Fruit fly (Drosophila melanogaster) whole organism, embryonic: ENCODE measurements around the gene CG32195.
A peak's percentile ranks its signal among the peaks of the same experiment; 100 is the strongest.

Experiments
- CG1024 ChIP-seq: fragments of 200-800 bp; sonication (Bioruptor generic); IDR thresholded peaks from 2 replicates; pipeline ENCODE4 v1.3.6; 2022; ENCODE audit warnings: missing biosample characterization, missing genetic modification characterization
- CG11093 ChIP-seq: fragments of 200-800 bp; sonication (Bioruptor generic); IDR thresholded peaks from 3 replicates; pipeline ENCODE4 v1.3.6; 2022; ENCODE audit warnings: missing biosample characterization, missing genetic modification characterization
- CG11723 ChIP-seq: fragments of 200-800 bp; sonication (Bioruptor generic); optimal IDR thresholded peaks from 2 replicates; lab custom pipeline; 2017; ENCODE audit warnings: missing biosample characterization, mild to moderate bottlenecking, missing genetic modification characterization
- CG13624 ChIP-seq: fragments of 200-800 bp; sonication (Bioruptor generic); optimal IDR thresholded peaks from 2 replicates; lab custom pipeline; 2016; ENCODE audit warnings: missing biosample characterization, missing genetic modification characterization
- CG1529 ChIP-seq: fragments of 200-800 bp; sonication (Bioruptor generic); optimal IDR thresholded peaks from 3 replicates; lab custom pipeline; 2018; ENCODE audit warnings: missing biosample characterization, missing genetic modification characterization
- CG1602 ChIP-seq: fragments of 200-800 bp; sonication (Bioruptor generic); optimal IDR thresholded peaks from 3 replicates; lab custom pipeline; 2016; ENCODE audit warnings: missing biosample characterization, missing genetic modification characterization
- CG16815 ChIP-seq: fragments of 200-800 bp; sonication (Bioruptor generic); optimal IDR thresholded peaks from 3 replicates; lab custom pipeline; 2017; ENCODE audit warnings: missing biosample characterization, mild to moderate bottlenecking, missing genetic modification characterization
- CG17186 ChIP-seq: fragments of 200-800 bp; sonication (Bioruptor generic); optimal IDR thresholded peaks from 3 replicates; lab custom pipeline; 2017; ENCODE audit warnings: missing biosample characterization, missing genetic modification reagents, missing genetic modification characterization
- CG1792 ChIP-seq: fragments of 200-800 bp; sonication (Bioruptor generic); optimal IDR thresholded peaks from 2 replicates; lab custom pipeline; 2016; ENCODE audit warnings: missing biosample characterization, missing genetic modification characterization
- CG1832 ChIP-seq: fragments of 200-800 bp; sonication (Bioruptor generic); optimal IDR thresholded peaks from 2 replicates; lab custom pipeline; 2017; ENCODE audit warnings: missing biosample characterization, mild to moderate bottlenecking, missing genetic modification characterization, inconsistent platforms
- CG18619 ChIP-seq: fragments of 200-800 bp; sonication (Bioruptor generic); optimal IDR thresholded peaks from 3 replicates; lab custom pipeline; 2017; ENCODE audit warnings: missing biosample characterization, mild to moderate bottlenecking, missing genetic modification characterization
- CG2202 ChIP-seq: fragments of 200-800 bp; sonication (Bioruptor generic); optimal IDR thresholded peaks from 2 replicates; lab custom pipeline; 2018; ENCODE audit warnings: missing biosample characterization, mild to moderate bottlenecking, missing genetic modification characterization
- CG2889 ChIP-seq: fragments of 200-800 bp; sonication (Bioruptor generic); IDR thresholded peaks from 3 replicates; pipeline ENCODE4 v1.3.6; 2022; ENCODE audit warnings: missing biosample characterization, missing genetic modification characterization
- CG3281 ChIP-seq: fragments of 200-800 bp; sonication (Bioruptor generic); optimal IDR thresholded peaks from 3 replicates; lab custom pipeline; 2017; ENCODE audit warnings: missing biosample characterization, mild to moderate bottlenecking, missing genetic modification characterization
- CG3995 ChIP-seq: fragments of 200-800 bp; sonication (Bioruptor generic); optimal IDR thresholded peaks from 3 replicates; lab custom pipeline; 2016; ENCODE audit warnings: missing biosample characterization, missing genetic modification characterization
- CG4360 ChIP-seq: fragments of 200-800 bp; sonication (Bioruptor generic); IDR thresholded peaks from 2 replicates; pipeline ENCODE4 v1.3.6; 2022; ENCODE audit warnings: missing biosample characterization, missing genetic modification characterization
- CG7556 ChIP-seq: fragments of 200-800 bp; sonication (Bioruptor generic); optimal IDR thresholded peaks from 2 replicates; lab custom pipeline; 2017; ENCODE audit warnings: missing biosample characterization, mild to moderate bottlenecking, missing genetic modification characterization
- CG8359 ChIP-seq: fragments of 200-800 bp; sonication (Bioruptor generic); optimal IDR thresholded peaks from 2 replicates; lab custom pipeline; 2017; ENCODE audit warnings: missing biosample characterization, mild to moderate bottlenecking, missing genetic modification characterization, borderline replicate concordance
- CG9817 ChIP-seq: fragments of 200-800 bp; sonication (Bioruptor generic); optimal IDR thresholded peaks from 2 replicates; lab custom pipeline; 2018; ENCODE audit warnings: missing biosample characterization, mild to moderate bottlenecking, missing genetic modification characterization, moderate library complexity
- HmgD ChIP-seq: fragments of 200-800 bp; sonication (Bioruptor generic); optimal IDR thresholded peaks from 3 replicates; lab custom pipeline; 2016; ENCODE audit warnings: missing biosample characterization, missing genetic modification characterization
- Lim3 ChIP-seq: fragments of 200-800 bp; sonication (Bioruptor generic); IDR thresholded peaks from 2 replicates; pipeline ENCODE4 v1.3.6; 2022; ENCODE audit warnings: missing biosample characterization, missing genetic modification characterization
- MTF-1 ChIP-seq: fragments of 200-800 bp; sonication (Bioruptor generic); optimal IDR thresholded peaks from 2 replicates; lab custom pipeline; 2018; ENCODE audit warnings: missing biosample characterization, mild to moderate bottlenecking, missing genetic modification characterization, borderline replicate concordance
- Nf-YB ChIP-seq: fragments of 200-800 bp; sonication (Bioruptor generic); optimal IDR thresholded peaks from 3 replicates; lab custom pipeline; 2019; ENCODE audit warnings: missing biosample characterization, mild to moderate bottlenecking, missing genetic modification characterization, moderate library complexity
- Opbp ChIP-seq: fragments of 200-800 bp; sonication (Bioruptor generic); IDR thresholded peaks from 3 replicates; pipeline ENCODE4 v1.3.6; 2022; ENCODE audit warnings: missing biosample characterization, missing genetic modification characterization; ENCODE audit not compliant: partially characterized antibody
- Vsx1 ChIP-seq: fragments of 200-800 bp; sonication (Bioruptor generic); optimal IDR thresholded peaks from 2 replicates; lab custom pipeline; 2017; ENCODE audit warnings: missing biosample characterization, mild to moderate bottlenecking, missing genetic modification characterization, missing genetic modification reagents
- ab ChIP-seq: fragments of 200-800 bp; sonication (Bioruptor generic); optimal IDR thresholded peaks from 2 replicates; lab custom pipeline; 2016; ENCODE audit warnings: missing biosample characterization, missing genetic modification characterization
- ara ChIP-seq: fragments of 200-800 bp; sonication (Bioruptor generic); IDR thresholded peaks from 2 replicates; pipeline ENCODE4 v1.3.6; 2022; ENCODE audit warnings: missing biosample characterization, missing genetic modification characterization
- crol ChIP-seq: fragments of 200-800 bp; sonication (Bioruptor generic); IDR thresholded peaks from 2 replicates; pipeline ENCODE4 v1.3.6; 2022; ENCODE audit warnings: missing biosample characterization, missing genetic modification characterization
- da ChIP-seq: fragments of 200-800 bp; sonication (Bioruptor generic); optimal IDR thresholded peaks from 2 replicates; lab custom pipeline; 2016; ENCODE audit warnings: missing biosample characterization, missing genetic modification characterization
- dati ChIP-seq: fragments of 200-800 bp; sonication (Bioruptor generic); IDR thresholded peaks from 2 replicates; pipeline ENCODE4 v1.3.6; 2022; ENCODE audit warnings: missing biosample characterization, missing genetic modification characterization
- dmrt99B ChIP-seq: fragments of 200-800 bp; sonication (Bioruptor generic); optimal IDR thresholded peaks from 2 replicates; lab custom pipeline; 2018; ENCODE audit warnings: missing biosample characterization, mild to moderate bottlenecking, missing genetic modification characterization, moderate library complexity
- esg ChIP-seq: fragments of 200-800 bp; sonication (Bioruptor generic); conservative IDR thresholded peaks from 2 replicates; pipeline ENCODE4 v1.3.6; 2022; ENCODE audit warnings: missing biosample characterization, missing genetic modification characterization
- eve ChIP-seq, 2 experiments: fragments of >200 bp; optimal IDR thresholded peaks; 2 replicates each; lab custom pipeline; 2017; ENCODE audit warnings: missing biosample characterization in 2 of 2, missing genetic modification characterization in 2 of 2
- kni ChIP-seq: fragments of 200-800 bp; sonication (Bioruptor generic); optimal IDR thresholded peaks from 3 replicates; lab custom pipeline; 2017; ENCODE audit warnings: mild to moderate bottlenecking, missing biosample characterization, missing genetic modification reagents, missing genetic modification characterization
- maf-S ChIP-seq: fragments of 200-800 bp; sonication (Bioruptor generic); optimal IDR thresholded peaks from 2 replicates; lab custom pipeline; 2016; ENCODE audit warnings: missing biosample characterization, missing genetic modification characterization
- p53 ChIP-seq: fragments of 200-800 bp; sonication (Bioruptor generic); optimal IDR thresholded peaks from 2 replicates; lab custom pipeline; 2016; ENCODE audit warnings: missing biosample characterization, missing genetic modification characterization
- pita ChIP-seq: fragments of 200-800 bp; sonication (Bioruptor generic); optimal IDR thresholded peaks from 2 replicates; lab custom pipeline; 2017; ENCODE audit warnings: missing biosample characterization, mild to moderate bottlenecking, missing genetic modification characterization
- pzg ChIP-seq: fragments of 200-800 bp; sonication (Bioruptor generic); optimal IDR thresholded peaks from 3 replicates; lab custom pipeline; 2018; ENCODE audit warnings: missing biosample characterization, mild to moderate bottlenecking, missing genetic modification characterization, moderate library complexity
- row ChIP-seq: fragments of 200-800 bp; sonication (Bioruptor generic); IDR thresholded peaks from 3 replicates; pipeline ENCODE4 v1.3.6; 2022; ENCODE audit warnings: missing biosample characterization, missing genetic modification characterization
- salm ChIP-seq: fragments of 200-800 bp; sonication (Bioruptor generic); optimal IDR thresholded peaks from 2 replicates; lab custom pipeline; 2018; ENCODE audit warnings: missing biosample characterization, mild to moderate bottlenecking, missing genetic modification characterization
- sd ChIP-seq: fragments of 200-800 bp; sonication (Bioruptor generic); optimal IDR thresholded peaks from 3 replicates; lab custom pipeline; 2018; ENCODE audit warnings: missing biosample characterization, mild to moderate bottlenecking, missing genetic modification characterization, moderate library complexity
- slp2 ChIP-seq: fragments of 200-800 bp; sonication (Bioruptor generic); optimal IDR thresholded peaks from 2 replicates; lab custom pipeline; 2016; ENCODE audit warnings: missing biosample characterization, missing genetic modification characterization
- sna ChIP-seq: fragments of 200-800 bp; sonication (Bioruptor generic); IDR thresholded peaks from 2 replicates; pipeline ENCODE4 v1.3.6; 2022; ENCODE audit warnings: missing biosample characterization, missing genetic modification characterization; ENCODE audit not compliant: partially characterized antibody
- ssp ChIP-seq: fragments of 200-800 bp; sonication (Bioruptor generic); IDR thresholded peaks from 2 replicates; pipeline ENCODE4 v1.3.6; 2022; ENCODE audit warnings: missing biosample characterization, missing genetic modification characterization
- tgo ChIP-seq: fragments of 200-800 bp; sonication (Bioruptor generic); IDR thresholded peaks from 3 replicates; pipeline ENCODE4 v1.3.6; 2022; ENCODE audit warnings: missing biosample characterization, missing genetic modification characterization
- toy ChIP-seq: fragments of 200-800 bp; sonication (Bioruptor generic); IDR thresholded peaks from 2 replicates; pipeline ENCODE4 v1.3.6; 2022; ENCODE audit warnings: missing biosample characterization, missing genetic modification characterization
- tup ChIP-seq: fragments of 200-800 bp; sonication (Bioruptor generic); optimal IDR thresholded peaks from 2 replicates; lab custom pipeline; 2016; ENCODE audit warnings: missing biosample characterization, mild to moderate bottlenecking, missing genetic modification characterization, moderate library complexity
- twi ChIP-seq: fragments of 200-800 bp; optimal IDR thresholded peaks from 2 replicates; lab custom pipeline; 2019; ENCODE audit warnings: missing biosample characterization, mild to moderate bottlenecking, missing genetic modification characterization, moderate library complexity
- zfh2 ChIP-seq: fragments of 200-800 bp; sonication (Bioruptor generic); optimal IDR thresholded peaks from 2 replicates; lab custom pipeline; 2016; ENCODE audit warnings: missing biosample characterization, missing genetic modification characterization

The CG32195 gene

DNA sequence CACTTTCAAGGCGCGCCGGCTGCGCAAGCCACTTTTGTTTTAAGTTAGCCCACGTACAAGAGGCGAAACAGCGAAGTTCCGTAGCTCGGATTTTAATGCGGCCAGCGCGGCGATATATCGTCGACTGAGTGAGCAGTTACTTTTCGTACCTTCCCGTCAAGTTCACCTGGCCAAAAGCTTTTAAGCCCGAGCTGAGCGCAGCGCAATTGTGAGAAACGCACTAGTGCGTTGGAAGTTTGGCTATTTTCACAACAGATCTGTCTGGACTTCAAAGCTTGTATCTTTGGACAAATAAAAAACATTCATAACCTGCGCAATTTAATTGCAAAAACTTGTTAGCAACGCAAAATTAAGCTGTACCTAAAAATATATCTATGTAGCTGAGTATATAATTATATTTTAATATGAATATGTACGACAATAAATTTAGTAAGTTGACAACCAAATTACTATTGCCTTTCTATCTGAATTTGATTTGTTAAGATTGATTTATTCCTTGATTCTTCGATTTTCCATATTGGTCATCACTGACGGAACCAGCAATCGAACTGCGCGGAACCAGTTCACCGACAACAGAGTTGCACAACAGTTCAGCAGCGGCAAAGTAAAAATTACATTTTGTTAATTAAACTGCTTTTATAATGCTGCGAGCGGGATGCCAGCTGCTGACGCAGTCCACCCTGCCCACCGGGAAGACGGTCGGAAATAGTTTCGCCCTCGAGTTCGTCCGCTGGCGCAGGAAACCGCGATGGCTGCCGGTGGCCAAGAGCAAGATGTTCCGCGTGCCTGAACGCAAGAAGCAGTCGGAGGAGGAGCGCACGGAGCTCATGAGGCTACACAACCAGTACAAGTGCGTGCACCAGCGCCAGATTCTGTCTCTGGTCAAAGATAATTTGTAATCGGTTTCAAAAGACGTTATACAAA is 6.5 kb upstream of the CG32195 start, which contains the start of the genes CG13698 and mRpS26 (continued):
- TF ChIP-seq CG16815 (GFP tag; lab: Kevin White, UChicago) (peak; percentile 53), CG11093 (GFP tag; lab: Robert Waterston, UW) (peak; percentile 50; the same call in 1 of the 3 replicates), p53 (GFP tag; lab: Kevin White, UChicago) (no peak), CG7556 (peak; percentile 71), twi (tag; lab: Kevin White, UChicago) (peak; percentile 56), esg (peak; percentile 42), CG1792 (no peak), CG2202 (tag; lab: Kevin White, UChicago) (no peak), kni (peak; percentile 29), crol (GFP tag; lab: Robert Waterston, UW) (no peak), CG3281 (GFP tag; lab: Kevin White, UChicago) (peak; percentile 60), CG1602 (GFP tag; lab: Kevin White, UChicago) (peak; percentile 62), slp2 (GFP tag; lab: Kevin White, UChicago) (no peak), sna (GFP tag; lab: Robert Waterston, UW) (no peak), CG2889 (GFP tag; lab: Robert Waterston, UW) (no peak), dmrt99B (peak; percentile 74), CG17186 (GFP tag; lab: Kevin White, UChicago) (peak; percentile 49), CG1832 (GFP tag; lab: Kevin White, UChicago) (no peak), dati (GFP tag; lab: Robert Waterston, UW) (no peak), CG13624 (GFP tag; lab: Kevin White, UChicago) (peak; percentile 48), sd (peak; percentile 18), zfh2 (GFP tag; lab: Kevin White, UChicago) (peak; percentile 43), ssp (GFP tag; lab: Robert Waterston, UW) (peak; percentile 51), CG11723 (GFP tag; lab: Kevin White, UChicago) (peak; percentile 64), tgo (GFP tag; lab: Robert Waterston, UW) (peak; percentile 58; the same call in 2 of the 3 replicates), CG8359 (GFP tag; lab: Kevin White, UChicago) (no peak), pita (no peak), maf-S (GFP tag; lab: Kevin White, UChicago) (peak; percentile 27), pzg (GFP tag; lab: Kevin White, UChicago) (peak; percentile 58), salm (tag; lab: Kevin White, UChicago) (no peak), ab (no peak), HmgD (GFP tag; lab: Kevin White, UChicago) (peak; percentile 25), Opbp (GFP tag; lab: Robert Waterston, UW) (peak; percentile 66; the same call in 1 of the 3 replicates), Nf-YB (GFP tag; lab: Kevin White, UChicago) (peak; percentile 49), CG9817 (tag; lab: Kevin White, UChicago) (peak; percentile 77), CG18619 (GFP tag; lab: Kevin White, UChicago) (peak; percentile 62), CG3995 (GFP tag; lab: Kevin White, UChicago) (peak; percentile 60), CG4360 (GFP tag; lab: Robert Waterston, UW) (no peak), Lim3 (no peak), tup (GFP tag; lab: Kevin White, UChicago) (no peak), Vsx1 (GFP tag; lab: Kevin White, UChicago) (no peak), eve (GFP tag; optimal IDR thresholded peaks at IDR 0.05; lab: Kevin White, UChicago) (no peak), da (GFP tag; lab: Kevin White, UChicago) (no peak), row (GFP tag; lab: Robert Waterston, UW) (peak; percentile 89), toy (GFP tag; lab: Robert Waterston, UW) (no peak), ara (GFP tag; lab: Robert Waterston, UW) (peak; percentile 17; the same call in 1 of the 2 replicates), CG1024 (0 out of 2 replicates have a peak, but pooled peaks have one; percentile 38), MTF-1 (GFP tag; lab: Kevin White, UChicago) (no peak), CG1529 (GFP tag; lab: Kevin White, UChicago) (peak; percentile 53)
